Worm (Caenorhabditis elegans) whole organism, young adult: ENCODE data around the gene F55A11.11.

Experiments used
- ama-1 ChIP-seq, 3 experiments: fragments of 150-350 bp in 1 of 3; sonication (generic microtip) in 2 of 3; optimal IDR thresholded peaks; 2 replicates each; lab custom pipeline; 2014 to 2018; ENCODE audit warnings: missing biosample characterization in 2 of 3, missing genetic modification characterization in 2 of 3, missing genetic modification reagents in 2 of 3
- tbx-9 ChIP-seq: sonication (generic microtip); optimal IDR thresholded peaks from 2 replicates; lab custom pipeline; 2016; ENCODE audit warnings: borderline replicate concordance, missing genetic modification characterization, inconsistent platforms, missing compliant biosample characterization
- zim-3 ChIP-seq: sonication (generic microtip); optimal IDR thresholded peaks from 2 replicates; lab custom pipeline; 2017; ENCODE audit warnings: mild to moderate bottlenecking, missing genetic modification characterization, moderate library complexity, missing compliant biosample characterization

- no peak for TF ChIP-seq zim-3 (tag; lab: Kevin White, UChicago)
- no peak for TF ChIP-seq ama-1 (optimal IDR thresholded peaks at IDR 0.05; lab: Kevin White, UChicago)
- no peak for TF ChIP-seq ama-1 (GFP tag; optimal IDR thresholded peaks at IDR 0.05; lab: Kevin White, UChicago)
- no peak for TF ChIP-seq tbx-9 (tag; lab: Kevin White, UChicago)
These were observed 16.4 kb downstream of the F55A11.11 start for ce11 chrV:11799252-11799822.
